Worm (Caenorhabditis elegans): ENCODE results near the gene cnc-4.

cnc-4 gene

DNA sequence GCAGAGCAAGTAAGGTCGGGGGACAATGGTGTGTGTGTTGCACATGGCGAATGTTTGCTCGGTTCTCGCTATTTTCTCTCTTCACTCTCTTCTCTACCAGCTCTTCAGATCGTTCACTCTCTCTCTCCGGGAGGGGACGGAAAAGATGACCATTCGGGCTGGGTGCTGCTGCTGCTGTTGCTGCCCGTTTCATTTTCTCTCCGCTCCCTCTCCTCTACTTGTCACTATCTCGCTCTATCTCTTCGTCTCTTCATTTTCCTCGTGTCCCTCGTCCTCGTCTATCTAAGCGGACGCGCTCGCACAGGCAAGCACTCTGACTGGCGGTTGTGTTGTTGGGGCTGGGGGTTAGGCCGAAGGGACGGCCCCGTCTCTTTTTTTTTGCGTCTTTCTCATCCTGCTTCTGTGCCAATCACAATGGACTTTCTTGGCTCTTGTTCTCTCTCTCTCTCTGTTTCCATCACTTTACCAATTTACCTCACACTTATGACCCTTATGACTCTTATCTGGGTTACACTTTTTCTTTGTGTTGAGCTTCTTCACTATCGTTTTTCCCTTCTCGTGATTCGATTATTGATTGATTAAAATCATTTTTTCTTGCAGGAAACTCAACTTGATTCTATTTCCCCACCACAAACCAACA, 27.6 kb downstream of the cnc-4 start, which contains the start of the genes F53E2.2 and unc-60 (continued):
- TF ChIP-seq nhr-11 (tag; optimal IDR thresholded peaks at IDR 0.05): no peak
- peak; percentile 13 for TF ChIP-seq dpl-1 (GFP tag; optimal IDR thresholded peaks at IDR 0.05)
- TF ChIP-seq lim-7 (GFP tag; IDR thresholded peaks at IDR 0.05): 0 out of 2 replicates have a peak, but pooled peaks have one; percentile 44
- no peak for TF ChIP-seq fkh-10 (GFP tag; optimal IDR thresholded peaks at IDR 0.05)
- no peak for TF ChIP-seq zfp-3 (GFP tag; conservative IDR thresholded peaks at IDR 0.05)
- TF ChIP-seq zag-1 (tag; optimal IDR thresholded peaks at IDR 0.05): no peak
- TF ChIP-seq spr-3 (GFP tag; optimal IDR thresholded peaks at IDR 0.05): no peak
- 0 out of 4 replicates have a peak, but pooled peaks of 1 of the 2 experiments have one; percentile 36 for TF ChIP-seq madf-5 (GFP tag; IDR thresholded peaks at IDR 0.05)
- no peak for TF ChIP-seq snpc-4 (tag; optimal IDR thresholded peaks at IDR 0.05)
- no peak for TF ChIP-seq zip-2 (tag; optimal IDR thresholded peaks at IDR 0.05)
- no peak for TF ChIP-seq skn-1 (tag; optimal IDR thresholded peaks at IDR 0.05)
- TF ChIP-seq mes-2 (tag; optimal IDR thresholded peaks at IDR 0.05; ENCODE audit: poor library complexity, severe bottlenecking): peak; percentile 76
- no peak for TF ChIP-seq zip-11 (GFP tag; IDR thresholded peaks at IDR 0.05)
- no peak for TF ChIP-seq nhr-237 (tag; optimal IDR thresholded peaks at IDR 0.05)
- TF ChIP-seq rbr-2 (tag; optimal IDR thresholded peaks at IDR 0.05): peak; percentile 84
- no peak for TF ChIP-seq dmd-8 (GFP tag; IDR thresholded peaks at IDR 0.05)
- TF ChIP-seq lsy-2 (tag; optimal IDR thresholded peaks at IDR 0.05): peak; percentile 29 to 50
- TF ChIP-seq madf-9 (GFP tag; conservative IDR thresholded peaks at IDR 0.05): no peak; the same call in 1 of the 2 replicates
- peak in 1 of 2 experiments; percentile 92 for TF ChIP-seq unc-62 (GFP tag; optimal IDR thresholded peaks at IDR 0.05 in 1 of 2)
- no peak for TF ChIP-seq unc-62 (tag; optimal IDR thresholded peaks at IDR 0.05)
- peak; percentile 74; the same call in 1 of the 2 replicates for TF ChIP-seq egl-43 (GFP tag; IDR thresholded peaks at IDR 0.05)
- TF ChIP-seq Y48G9A.11 (GFP tag; IDR thresholded peaks at IDR 0.05): no peak
- TF ChIP-seq hlh-11 (tag; optimal IDR thresholded peaks at IDR 0.05): peak; percentile 80
- TF ChIP-seq ztf-7 (tag; optimal IDR thresholded peaks at IDR 0.05): no peak
- TF ChIP-seq ZK546.5 (tag; optimal IDR thresholded peaks at IDR 0.05): no peak
- TF ChIP-seq F26F4.8 (GFP tag; conservative IDR thresholded peaks at IDR 0.05): no peak
- TF ChIP-seq sdz-12 (GFP tag; optimal IDR thresholded peaks at IDR 0.05): no peak
- no peak for TF ChIP-seq D1046.2 (GFP tag; IDR thresholded peaks at IDR 0.05)
- TF ChIP-seq ama-1 (optimal IDR thresholded peaks at IDR 0.05): no peak
- TF ChIP-seq Y105C5A.15 (GFP tag; IDR thresholded peaks at IDR 0.05): no peak
- TF ChIP-seq hmg-1.1 (GFP tag; IDR thresholded peaks at IDR 0.05): peak; percentile 84
- no peak for TF ChIP-seq nhr-102 (tag; optimal IDR thresholded peaks at IDR 0.05)
- TF ChIP-seq fos-1 (tag; optimal IDR thresholded peaks at IDR 0.05): no peak
- TF ChIP-seq F10B5.3 (tag; optimal IDR thresholded peaks at IDR 0.05): no peak
- TF ChIP-seq egl-27 (tag; optimal IDR thresholded peaks at IDR 0.05): no peak
- TF ChIP-seq arid-1 (GFP tag; conservative IDR thresholded peaks at IDR 0.05): no peak
- TF ChIP-seq lin-13 (GFP tag; optimal IDR thresholded peaks at IDR 0.05): no peak
- no peak for TF ChIP-seq saeg-2 (GFP tag; IDR thresholded peaks at IDR 0.05)
- TF ChIP-seq ceh-20 (GFP tag; IDR thresholded peaks at IDR 0.05): 0 out of 2 replicates have a peak, but pooled peaks have one; percentile 29
- TF ChIP-seq nhr-6 (tag; optimal IDR thresholded peaks at IDR 0.05): no peak
- peak; percentile 72 for TF ChIP-seq hlh-30 (tag; optimal IDR thresholded peaks at IDR 0.05; ENCODE audit: insufficient read depth)
- no peak for TF ChIP-seq ceh-28 (tag; optimal IDR thresholded peaks at IDR 0.05)
- peak; percentile 89 for TF ChIP-seq set-16 (GFP tag; IDR thresholded peaks at IDR 0.05)
- no peak for TF ChIP-seq ZK337.2 (GFP tag; IDR thresholded peaks at IDR 0.05)
- TF ChIP-seq dve-1 (tag; optimal IDR thresholded peaks at IDR 0.05; ENCODE audit: insufficient read depth): peak; percentile 45
- TF ChIP-seq php-3 (GFP tag; IDR thresholded peaks at IDR 0.05): no peak
- TF ChIP-seq hif-1 (tag; optimal IDR thresholded peaks at IDR 0.05): peak in 1 of 2 experiments; percentile 40
- peak; percentile 12 to 77 for TF ChIP-seq mdl-1 (tag; optimal IDR thresholded peaks at IDR 0.05)
- no peak for TF ChIP-seq attf-4 (tag; optimal IDR thresholded peaks at IDR 0.05)
- no peak for TF ChIP-seq nhr-25 (tag; optimal IDR thresholded peaks at IDR 0.05; ENCODE audit: borderline replicate concordance, insufficient read depth)
